Fruit fly (Drosophila melanogaster) whole organism, prepupa: Measurements from ENCODE around the gene moody.

Experiments
- CG10631 ChIP-seq: fragments of 200-800 bp; sonication (Bioruptor generic); optimal IDR thresholded peaks from 2 replicates; lab custom pipeline; 2016; ENCODE audit warnings: missing biosample characterization, missing genetic modification characterization
- CG11294 ChIP-seq: fragments of 200-800 bp; sonication (Bioruptor generic); IDR thresholded peaks from 2 replicates; pipeline ENCODE4 v1.3.6; 2022; ENCODE audit warnings: missing biosample characterization, missing genetic modification characterization
- CG6854 ChIP-seq: fragments of 200-800 bp; sonication (Bioruptor generic); optimal IDR thresholded peaks from 2 replicates; lab custom pipeline; 2017; ENCODE audit warnings: missing biosample characterization, mild to moderate bottlenecking, missing genetic modification characterization
- CG8119 ChIP-seq: fragments of 200-800 bp; sonication (Bioruptor generic); IDR thresholded peaks from 3 replicates; pipeline ENCODE4 v1.3.6; 2022; ENCODE audit warnings: missing biosample characterization, missing genetic modification characterization
- Ets21C ChIP-seq: fragments of 200-800 bp; sonication (Bioruptor generic); optimal IDR thresholded peaks from 3 replicates; lab custom pipeline; 2016; ENCODE audit warnings: missing biosample characterization, missing genetic modification characterization
- Hr38 ChIP-seq: sonication (Bioruptor generic); optimal IDR thresholded peaks from 2 replicates; lab custom pipeline; 2016; ENCODE audit warnings: missing biosample characterization, missing genetic modification characterization
- OdsH ChIP-seq: fragments of 200-800 bp; sonication (Bioruptor generic); optimal IDR thresholded peaks from 3 replicates; lab custom pipeline; 2016; ENCODE audit warnings: missing biosample characterization, missing genetic modification characterization
- Sox102F ChIP-seq: fragments of 200-800 bp; sonication (Bioruptor generic); optimal IDR thresholded peaks from 2 replicates; lab custom pipeline; 2016; ENCODE audit warnings: missing biosample characterization, mild to moderate bottlenecking, missing genetic modification characterization
- pdm3 ChIP-seq: fragments of 200-800 bp; sonication (Bioruptor generic); optimal IDR thresholded peaks from 3 replicates; lab custom pipeline; 2016; ENCODE audit warnings: missing biosample characterization, missing genetic modification characterization

DNA sequence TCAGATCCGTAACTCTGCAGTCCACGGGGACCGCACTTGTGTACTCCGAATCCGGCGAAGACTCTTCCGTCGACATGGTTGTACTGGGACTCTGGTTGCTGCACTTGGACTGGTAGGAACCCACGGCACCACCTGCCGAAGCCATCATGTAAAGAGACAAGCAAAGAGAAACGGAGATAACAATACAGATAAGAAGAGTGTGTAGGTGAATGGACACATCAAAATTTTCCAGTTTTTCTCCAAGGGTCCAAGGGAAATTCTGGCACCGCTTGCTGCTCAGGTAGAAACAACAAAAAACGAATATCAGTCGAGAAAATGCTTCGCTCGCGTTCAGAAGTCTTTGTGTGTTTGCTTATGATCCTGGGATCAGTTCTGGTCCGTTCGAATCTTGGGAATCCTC is 18.4 kb upstream of the moody start, which contains the start of gene CG4194:
- TF ChIP-seq CG10631 (GFP tag; lab: Kevin White, UChicago) (no peak), Sox102F (GFP tag; lab: Kevin White, UChicago) (no peak), CG11294 (GFP tag; lab: Robert Waterston, UW) (no peak), OdsH (GFP tag; lab: Kevin White, UChicago) (no peak), Ets21C (GFP tag; lab: Kevin White, UChicago) (no peak), CG6854 (GFP tag; lab: Kevin White, UChicago) (no peak), CG8119 (GFP tag; lab: Robert Waterston, UW) (no peak), Hr38 (GFP tag; lab: Kevin White, UChicago) (no peak), pdm3 (GFP tag; lab: Kevin White, UChicago) (no peak)
